Fruit fly (Drosophila melanogaster) whole organism, embryonic: ENCODE results near the gene CG10041.

ENCODE experiments used
- Abd-B ChIP-seq: fragments of 200-800 bp; sonication (Bioruptor generic); optimal IDR thresholded peaks from 2 replicates; lab custom pipeline; 2018; ENCODE audit warnings: missing biosample characterization, mild to moderate bottlenecking, missing genetic modification characterization, moderate library complexity
- Aef1 ChIP-seq: fragments of 200-800 bp; sonication (Bioruptor generic); IDR thresholded peaks from 3 replicates; pipeline ENCODE4 v1.3.6; 2022; ENCODE audit warnings: missing biosample characterization, missing genetic modification characterization
- CG10267 ChIP-seq: fragments of 200-800 bp; sonication (Bioruptor generic); optimal IDR thresholded peaks from 2 replicates; lab custom pipeline; 2018; ENCODE audit warnings: missing biosample characterization, mild to moderate bottlenecking, missing genetic modification characterization, moderate library complexity
- CG11247 ChIP-seq: fragments of 200-800 bp; sonication (Bioruptor generic); IDR thresholded peaks from 2 replicates; pipeline ENCODE4 v1.3.6; 2022; ENCODE audit warnings: missing biosample characterization, missing genetic modification characterization
- CG11456 ChIP-seq: fragments of 200-800 bp; sonication (Bioruptor generic); IDR thresholded peaks from 3 replicates; pipeline ENCODE4 v1.3.6; 2022; ENCODE audit warnings: missing biosample characterization, missing genetic modification characterization
- CG12659 ChIP-seq: fragments of 200-800 bp; sonication (Bioruptor generic); optimal IDR thresholded peaks from 3 replicates; lab custom pipeline; 2017; ENCODE audit warnings: mild to moderate bottlenecking, missing biosample characterization, missing genetic modification reagents, missing genetic modification characterization
- CG14014 ChIP-seq: fragments of 200-800 bp; sonication (Bioruptor generic); IDR thresholded peaks from 2 replicates; pipeline ENCODE4 v1.3.6; 2022; ENCODE audit warnings: missing biosample characterization, missing genetic modification characterization
- CG15514 ChIP-seq: fragments of 200-800 bp; sonication (Bioruptor generic); optimal IDR thresholded peaks from 3 replicates; lab custom pipeline; 2017; ENCODE audit warnings: missing biosample characterization, missing genetic modification characterization, mild to moderate bottlenecking, moderate library complexity, missing genetic modification reagents
- CG17361 ChIP-seq: fragments of 200-800 bp; sonication (Bioruptor generic); IDR thresholded peaks from 3 replicates; pipeline ENCODE4 v1.3.6; 2022; ENCODE audit warnings: missing biosample characterization, missing genetic modification characterization
- CG17802 ChIP-seq: fragments of 200-800 bp; sonication (Bioruptor generic); optimal IDR thresholded peaks from 2 replicates; lab custom pipeline; 2018; ENCODE audit warnings: missing biosample characterization, mild to moderate bottlenecking, missing genetic modification characterization, moderate library complexity
- CG1832 ChIP-seq: fragments of 200-800 bp; sonication (Bioruptor generic); optimal IDR thresholded peaks from 2 replicates; lab custom pipeline; 2017; ENCODE audit warnings: missing biosample characterization, mild to moderate bottlenecking, missing genetic modification characterization, inconsistent platforms
- CG18619 ChIP-seq: fragments of 200-800 bp; sonication (Bioruptor generic); optimal IDR thresholded peaks from 3 replicates; lab custom pipeline; 2017; ENCODE audit warnings: missing biosample characterization, mild to moderate bottlenecking, missing genetic modification characterization
- CG2678 ChIP-seq: fragments of 200-800 bp; sonication (Bioruptor generic); optimal IDR thresholded peaks from 3 replicates; lab custom pipeline; 2019; ENCODE audit warnings: missing biosample characterization, mild to moderate bottlenecking, missing genetic modification characterization, moderate library complexity
- CG31441 ChIP-seq: fragments of 200-800 bp; sonication (Bioruptor generic); IDR thresholded peaks from 2 replicates; pipeline ENCODE4 v1.3.6; 2022; ENCODE audit warnings: missing biosample characterization, missing genetic modification characterization
- CG3407 ChIP-seq: fragments of 200-800 bp; sonication (Bioruptor generic); optimal IDR thresholded peaks from 2 replicates; lab custom pipeline; 2018; ENCODE audit warnings: missing biosample characterization, mild to moderate bottlenecking, missing genetic modification characterization
- CG34376 ChIP-seq: fragments of 200-800 bp; sonication (Bioruptor generic); optimal IDR thresholded peaks from 2 replicates; lab custom pipeline; 2018; ENCODE audit warnings: missing biosample characterization, mild to moderate bottlenecking, missing genetic modification characterization
- CG3995 ChIP-seq: fragments of 200-800 bp; sonication (Bioruptor generic); optimal IDR thresholded peaks from 3 replicates; lab custom pipeline; 2016; ENCODE audit warnings: missing biosample characterization, missing genetic modification characterization
- CG4617 ChIP-seq: fragments of 200-800 bp; sonication (Bioruptor generic); optimal IDR thresholded peaks from 3 replicates; lab custom pipeline; 2016; ENCODE audit warnings: missing biosample characterization, missing genetic modification characterization, borderline replicate concordance
- CG4854 ChIP-seq: fragments of 200-800 bp; sonication (Bioruptor generic); optimal IDR thresholded peaks from 2 replicates; lab custom pipeline; 2016; ENCODE audit warnings: missing biosample characterization, missing genetic modification characterization, inconsistent platforms
- CG6683 ChIP-seq: fragments of 200-800 bp; sonication (Bioruptor generic); optimal IDR thresholded peaks from 2 replicates; lab custom pipeline; 2017; ENCODE audit warnings: missing biosample characterization, mild to moderate bottlenecking, missing genetic modification characterization, missing genetic modification reagents
- CG7786 ChIP-seq: fragments of 200-800 bp; sonication (Bioruptor generic); optimal IDR thresholded peaks from 2 replicates; lab custom pipeline; 2016; ENCODE audit warnings: missing biosample characterization, missing genetic modification characterization
- Dbx ChIP-seq: fragments of 200-800 bp; sonication (Bioruptor generic); IDR thresholded peaks from 3 replicates; pipeline ENCODE4 v1.3.6; 2022; ENCODE audit warnings: missing biosample characterization, missing genetic modification characterization
- Dll ChIP-seq: fragments of 200-800 bp; sonication (Bioruptor generic); IDR thresholded peaks from 4 replicates; pipeline ENCODE4 v1.3.6; 2022; ENCODE audit warnings: missing biosample characterization, missing genetic modification characterization; ENCODE audit not compliant: partially characterized antibody
- Dref ChIP-seq: fragments of 200-800 bp; sonication (Bioruptor generic); IDR thresholded peaks from 2 replicates; pipeline ENCODE4 v1.3.6; 2022; ENCODE audit warnings: missing biosample characterization, missing genetic modification characterization
- Elba2 ChIP-seq: fragments of 200-800 bp; sonication (Bioruptor generic); optimal IDR thresholded peaks from 3 replicates; lab custom pipeline; 2016; ENCODE audit warnings: missing biosample characterization, missing genetic modification characterization
- Fer3 ChIP-seq: fragments of 200-800 bp; sonication (Bioruptor generic); optimal IDR thresholded peaks from 2 replicates; lab custom pipeline; 2018; ENCODE audit warnings: missing biosample characterization, mild to moderate bottlenecking, missing genetic modification characterization, moderate library complexity
- HLH3B ChIP-seq: fragments of 200-800 bp; sonication (Bioruptor generic); IDR thresholded peaks from 2 replicates; pipeline ENCODE4 v1.3.6; 2022; ENCODE audit warnings: missing biosample characterization, missing genetic modification characterization
- Jarid2 ChIP-seq: fragments of 200-800 bp; sonication (Bioruptor generic); optimal IDR thresholded peaks from 3 replicates; lab custom pipeline; 2017; ENCODE audit warnings: mild to moderate bottlenecking, missing biosample characterization, missing genetic modification reagents, missing genetic modification characterization
- Meics ChIP-seq: fragments of 200-800 bp; sonication (Bioruptor generic); optimal IDR thresholded peaks from 2 replicates; lab custom pipeline; 2017; ENCODE audit warnings: missing biosample characterization, mild to moderate bottlenecking, missing genetic modification characterization
- NC2β ChIP-seq: fragments of 200-800 bp; sonication (Bioruptor generic); optimal IDR thresholded peaks from 2 replicates; lab custom pipeline; 2016; ENCODE audit warnings: missing biosample characterization, missing genetic modification characterization
- Neu2 ChIP-seq: fragments of 200-800 bp; sonication (Bioruptor generic); optimal IDR thresholded peaks from 3 replicates; lab custom pipeline; 2016; ENCODE audit warnings: missing biosample characterization, missing genetic modification characterization, borderline replicate concordance
- Sox100B ChIP-seq: fragments of 200-800 bp; sonication (Bioruptor generic); optimal IDR thresholded peaks from 3 replicates; lab custom pipeline; 2018; ENCODE audit warnings: missing biosample characterization, mild to moderate bottlenecking, missing genetic modification characterization
- Spps ChIP-seq: fragments of 200-800 bp; sonication (Bioruptor generic); optimal IDR thresholded peaks from 2 replicates; lab custom pipeline; 2018; ENCODE audit warnings: missing biosample characterization, mild to moderate bottlenecking, missing genetic modification characterization
- Stat92E ChIP-seq, 3 experiments: fragments of >200 bp in 2 of 3; fragments of 200-800 bp in 1 of 3; sonication (Bioruptor generic) in 1 of 3; optimal IDR thresholded peaks; 2 replicates each; lab custom pipeline; 2017 to 2019; ENCODE audit warnings: missing biosample characterization in 3 of 3, missing genetic modification characterization in 3 of 3, mild to moderate bottlenecking in 1 of 3, moderate library complexity in 1 of 3
- amos ChIP-seq: fragments of 200-800 bp; sonication (Bioruptor generic); IDR thresholded peaks from 2 replicates; pipeline ENCODE4 v1.3.6; 2022; ENCODE audit warnings: missing biosample characterization, missing genetic modification characterization; ENCODE audit not compliant: partially characterized antibody
- bigmax ChIP-seq: fragments of 200-800 bp; sonication (Bioruptor generic); optimal IDR thresholded peaks from 2 replicates; lab custom pipeline; 2018; ENCODE audit warnings: missing biosample characterization, mild to moderate bottlenecking, missing genetic modification characterization
- chn ChIP-seq: fragments of 200-800 bp; sonication (Bioruptor generic); optimal IDR thresholded peaks from 2 replicates; lab custom pipeline; 2016; ENCODE audit warnings: missing biosample characterization, missing genetic modification characterization
- crp ChIP-seq, 2 experiments: fragments of 200-800 bp; sonication (Bioruptor generic); optimal IDR thresholded peaks; 2 replicates in 1 of 2; 3 replicates in 1 of 2; lab custom pipeline; 2017; ENCODE audit warnings: missing biosample characterization in 2 of 2, missing genetic modification characterization in 2 of 2, mild to moderate bottlenecking in 1 of 2, moderate library complexity in 1 of 2
- gcm ChIP-seq: fragments of 200-800 bp; sonication (Bioruptor generic); optimal IDR thresholded peaks from 2 replicates; lab custom pipeline; 2019; ENCODE audit warnings: missing biosample characterization, mild to moderate bottlenecking, missing genetic modification characterization, moderate library complexity
- lov ChIP-seq, 2 experiments: fragments of 200-800 bp in 1 of 2; fragments of >200 bp in 1 of 2; sonication (Bioruptor generic) in 1 of 2; IDR thresholded peaks in 1 of 2; optimal IDR thresholded peaks in 1 of 2; 2 replicates in 1 of 2; 3 replicates in 1 of 2; pipeline versions ENCODE4 v1.3.6 to Lab custom; 2017 to 2022; ENCODE audit warnings: missing biosample characterization in 1 of 2, missing genetic modification characterization in 1 of 2
- luna ChIP-seq: fragments of 200-800 bp; sonication (Bioruptor generic); optimal IDR thresholded peaks from 2 replicates; lab custom pipeline; 2016; ENCODE audit warnings: missing biosample characterization, missing genetic modification characterization
- nau ChIP-seq: fragments of 200-800 bp; sonication (Bioruptor generic); optimal IDR thresholded peaks from 3 replicates; lab custom pipeline; 2017; ENCODE audit warnings: missing biosample characterization, mild to moderate bottlenecking, missing genetic modification characterization, missing genetic modification reagents
- nerfin-2 ChIP-seq: fragments of 200-800 bp; sonication (Bioruptor generic); IDR thresholded peaks from 2 replicates; pipeline ENCODE4 v1.3.6; 2022; ENCODE audit warnings: missing biosample characterization, missing genetic modification characterization; ENCODE audit not compliant: partially characterized antibody
- odd ChIP-seq: fragments of 200-800 bp; sonication (Bioruptor generic); optimal IDR thresholded peaks from 2 replicates; lab custom pipeline; 2017; ENCODE audit warnings: missing biosample characterization, mild to moderate bottlenecking, missing genetic modification characterization
- salm ChIP-seq: fragments of 200-800 bp; sonication (Bioruptor generic); optimal IDR thresholded peaks from 2 replicates; lab custom pipeline; 2018; ENCODE audit warnings: missing biosample characterization, mild to moderate bottlenecking, missing genetic modification characterization
- unc-4 ChIP-seq: fragments of 200-800 bp; sonication (Bioruptor generic); IDR thresholded peaks from 2 replicates; pipeline ENCODE4 v1.3.6; 2022; ENCODE audit warnings: missing biosample characterization, missing genetic modification characterization; ENCODE audit not compliant: partially characterized antibody
- wor ChIP-seq: fragments of 200-800 bp; sonication (Bioruptor generic); IDR thresholded peaks from 2 replicates; pipeline ENCODE4 v1.3.6; 2022; ENCODE audit warnings: missing biosample characterization, missing genetic modification characterization

CG10041 gene

dm6 chr3R:12369135-12369792, 17.4 kb upstream of the CG10041 start, which contains the start of gene GstD1 (continued):
- TF ChIP-seq chn (GFP tag; lab: Kevin White, UChicago) = peak; percentile 30
- TF ChIP-seq amos (GFP tag; lab: Robert Waterston, UW) = peak; percentile 36; the same call in 1 of the 2 replicates
- TF ChIP-seq Dref (GFP tag; lab: Robert Waterston, UW) = no peak
- TF ChIP-seq luna (GFP tag; lab: Kevin White, UChicago) = peak; percentile 26
- no peak for TF ChIP-seq CG31441
- TF ChIP-seq wor (GFP tag; lab: Robert Waterston, UW) = no peak
- no peak for TF ChIP-seq CG17802
- peak; percentile 49; the same call in 1 of the 3 replicates for TF ChIP-seq CG17361 (GFP tag; lab: Robert Waterston, UW)
- peak in 1 of 3 experiments; percentile 21 for TF ChIP-seq Stat92E (GFP tag; optimal IDR thresholded peaks at IDR 0.05; lab: Kevin White, UChicago)
- no peak for TF ChIP-seq Spps (tag; lab: Kevin White, UChicago)
- TF ChIP-seq CG3407 (GFP tag; lab: Kevin White, UChicago) = no peak
- TF ChIP-seq crp (GFP tag; optimal IDR thresholded peaks at IDR 0.05; lab: Kevin White, UChicago) = no peak
- no peak for TF ChIP-seq odd (GFP tag; lab: Kevin White, UChicago)
- TF ChIP-seq CG4854 (GFP tag; lab: Kevin White, UChicago) = no peak
- peak; percentile 18 for TF ChIP-seq Sox100B (GFP tag; lab: Kevin White, UChicago)
- TF ChIP-seq Dll (GFP tag; lab: Robert Waterston, UW) = peak; percentile 54; the same call in 1 of the 4 replicates
- no peak for TF ChIP-seq bigmax
- TF ChIP-seq nerfin-2 = no peak
- peak; percentile 71; the same call in 2 of the 3 replicates for TF ChIP-seq Aef1 (GFP tag; lab: Robert Waterston, UW)
- no peak for TF ChIP-seq Elba2 (GFP tag; lab: Kevin White, UChicago)
- peak; percentile 53 for TF ChIP-seq CG34376 (GFP tag; lab: Kevin White, UChicago)
- TF ChIP-seq CG12659 (GFP tag; lab: Kevin White, UChicago) = peak; percentile 23
- no peak for TF ChIP-seq CG4617 (GFP tag; lab: Kevin White, UChicago)
- TF ChIP-seq CG11247 (GFP tag; lab: Robert Waterston, UW) = peak; percentile 43; the same call in 1 of the 2 replicates
- TF ChIP-seq CG11456 (GFP tag; lab: Robert Waterston, UW) = no peak
- no peak for TF ChIP-seq salm (tag; lab: Kevin White, UChicago)
- no peak for TF ChIP-seq CG1832 (GFP tag; lab: Kevin White, UChicago)
- TF ChIP-seq HLH3B = no peak
- peak; percentile 32 for TF ChIP-seq CG10267 (tag; lab: Kevin White, UChicago)
- peak; percentile 6 for TF ChIP-seq nau (GFP tag; lab: Kevin White, UChicago)
- peak; percentile 73 for TF ChIP-seq Meics (GFP tag; lab: Kevin White, UChicago)
- TF ChIP-seq CG14014 (GFP tag; lab: Robert Waterston, UW) = peak; percentile 36; the same call in 1 of the 2 replicates
- TF ChIP-seq lov (optimal IDR thresholded peaks at IDR 0.05; lab: Kevin White, UChicago) = no peak
- TF ChIP-seq lov (GFP tag; IDR thresholded peaks at IDR 0.05; lab: Robert Waterston, UW) = 0 out of 3 replicates have a peak, but pooled peaks have one; percentile 46
- peak; percentile 90 for TF ChIP-seq Jarid2 (GFP tag; lab: Kevin White, UChicago)
- peak; percentile 24 for TF ChIP-seq CG15514 (GFP tag; lab: Kevin White, UChicago)
- TF ChIP-seq CG2678 (tag; lab: Kevin White, UChicago) = peak; percentile 49
- peak; percentile 12 for TF ChIP-seq Fer3 (tag; lab: Kevin White, UChicago)
- TF ChIP-seq CG6683 (GFP tag; lab: Kevin White, UChicago) = no peak
- peak; percentile 49 for TF ChIP-seq CG3995 (GFP tag; lab: Kevin White, UChicago)
- TF ChIP-seq NC2β (GFP tag; lab: Kevin White, UChicago) = peak; percentile 38
- TF ChIP-seq CG7786 (GFP tag; lab: Kevin White, UChicago) = peak; percentile 26
- TF ChIP-seq gcm (GFP tag; lab: Kevin White, UChicago) = peak; percentile 33
- TF ChIP-seq unc-4 (GFP tag; lab: Robert Waterston, UW) = 0 out of 2 replicates have a peak, but pooled peaks have one; percentile 18
- peak; percentile 69; the same call in 2 of the 3 replicates for TF ChIP-seq Dbx (GFP tag; lab: Robert Waterston, UW)
- peak; percentile 21 for TF ChIP-seq Abd-B (GFP tag; lab: Kevin White, UChicago)
- peak; percentile 44 for TF ChIP-seq CG18619 (GFP tag; lab: Kevin White, UChicago)
- no peak for TF ChIP-seq Neu2 (GFP tag; lab: Kevin White, UChicago)
